Worm (Caenorhabditis elegans) whole organism, L1 larva: ENCODE data around the gene scl-19.

Experiments
- alr-1 ChIP-seq: fragments of 200-800 bp; sonication (Bioruptor generic); optimal IDR thresholded peaks from 2 replicates; lab custom pipeline; 2018; ENCODE audit warnings: borderline replicate concordance, mild to moderate bottlenecking, missing genetic modification characterization, missing compliant biosample characterization
- blmp-1 ChIP-seq: fragments of 150-350 bp; optimal IDR thresholded peaks from 2 replicates; lab custom pipeline; 2014; ENCODE audit warnings: missing biosample characterization, missing genetic modification characterization
- ceh-8 ChIP-seq: fragments of 200-800 bp; sonication (Bioruptor generic); optimal IDR thresholded peaks from 2 replicates; lab custom pipeline; 2018; ENCODE audit warnings: mild to moderate bottlenecking, missing genetic modification characterization, moderate library complexity, missing compliant biosample characterization
- ceh-88 ChIP-seq: fragments of 200-800 bp; sonication (Bioruptor generic); IDR thresholded peaks from 2 replicates; pipeline ENCODE4 v1.3.6; 2022; ENCODE audit warnings: missing genetic modification characterization, missing compliant biosample characterization
- ces-1 ChIP-seq: fragments of 150-350 bp; optimal IDR thresholded peaks from 2 replicates; lab custom pipeline; 2014; ENCODE audit warnings: missing biosample characterization, missing genetic modification reagents, missing genetic modification characterization
- efl-1 ChIP-seq, 4 experiments: fragments of 150-350 bp; optimal IDR thresholded peaks in 3 of 4; peaks in 1 of 4; 1 replicate in 1 of 4; 2 replicates in 3 of 4; lab custom pipeline; 2014; ENCODE audit warnings: missing biosample characterization in 2 of 4, missing genetic modification characterization in 2 of 4, missing genetic modification reagents in 2 of 4
- elt-2 ChIP-seq: sonication (generic microtip); optimal IDR thresholded peaks from 2 replicates; lab custom pipeline; 2016; ENCODE audit warnings: missing genetic modification characterization, mild to moderate bottlenecking, inconsistent platforms, missing compliant biosample characterization, missing genetic modification reagents
- ets-5 ChIP-seq: fragments of 200-800 bp; sonication (Bioruptor generic); IDR thresholded peaks from 2 replicates; pipeline ENCODE4 v1.3.6; 2022; ENCODE audit warnings: missing genetic modification characterization, missing compliant biosample characterization
- hlh-17 ChIP-seq: fragments of 200-800 bp; sonication (Bioruptor generic); optimal IDR thresholded peaks from 2 replicates; lab custom pipeline; 2018; ENCODE audit warnings: missing genetic modification characterization, mild to moderate bottlenecking, missing compliant biosample characterization, moderate library complexity, borderline replicate concordance
- hlh-4 ChIP-seq: sonication (generic microtip); optimal IDR thresholded peaks from 2 replicates; lab custom pipeline; 2016; ENCODE audit warnings: mild to moderate bottlenecking, missing genetic modification characterization, missing compliant biosample characterization
- isw-1 ChIP-seq: fragments of 200-800 bp; sonication (Bioruptor generic); IDR thresholded peaks from 2 replicates; pipeline ENCODE4 v1.3.6; 2022; ENCODE audit warnings: missing genetic modification characterization, missing compliant biosample characterization
- jun-1 ChIP-seq: fragments of 150-350 bp; optimal IDR thresholded peaks from 2 replicates; lab custom pipeline; 2014; ENCODE audit warnings: missing biosample characterization, missing genetic modification reagents, missing genetic modification characterization
- lin-14 ChIP-seq: fragments of 200-800 bp; sonication (Bioruptor generic); optimal IDR thresholded peaks from 2 replicates; lab custom pipeline; 2018; ENCODE audit warnings: mild to moderate bottlenecking, missing genetic modification characterization, moderate library complexity, missing compliant biosample characterization
- lin-15B ChIP-seq: fragments of 150-350 bp; sonication (generic microtip); optimal IDR thresholded peaks from 3 replicates; lab custom pipeline; 2014; ENCODE audit warnings: missing biosample characterization, missing genetic modification characterization
- lin-35 ChIP-seq, 2 experiments: fragments of 150-350 bp; optimal IDR thresholded peaks; 2 replicates each; lab custom pipeline; 2014; ENCODE audit warnings: missing biosample characterization in 2 of 2, missing genetic modification characterization in 2 of 2, missing genetic modification reagents in 2 of 2
- lin-39 ChIP-seq: fragments of 150-350 bp; optimal IDR thresholded peaks from 2 replicates; lab custom pipeline; 2014; ENCODE audit warnings: missing biosample characterization, missing genetic modification reagents, missing genetic modification characterization
- lir-3 ChIP-seq: sonication (generic microtip); optimal IDR thresholded peaks from 2 replicates; lab custom pipeline; 2016; ENCODE audit warnings: mild to moderate bottlenecking, missing genetic modification characterization, moderate library complexity, missing compliant biosample characterization; ENCODE audit not compliant: poor library complexity
- mab-9 ChIP-seq: fragments of 200-800 bp; sonication (Bioruptor generic); IDR thresholded peaks from 2 replicates; pipeline ENCODE4 v1.3.6; 2022; ENCODE audit warnings: missing genetic modification reagents, missing genetic modification characterization, missing compliant biosample characterization
- nhr-11 ChIP-seq: fragments of 150-350 bp; optimal IDR thresholded peaks from 2 replicates; lab custom pipeline; 2014; ENCODE audit warnings: missing biosample characterization, missing genetic modification characterization
- nhr-12 ChIP-seq: sonication (generic microtip); optimal IDR thresholded peaks from 2 replicates; lab custom pipeline; 2017; ENCODE audit warnings: missing biosample characterization, missing genetic modification characterization
- nhr-19 ChIP-seq: fragments of 200-800 bp; sonication (Bioruptor generic); conservative IDR thresholded peaks from 2 replicates; pipeline ENCODE4 v1.3.6; 2022; ENCODE audit warnings: missing genetic modification characterization, missing compliant biosample characterization
- nhr-20 ChIP-seq: sonication (generic microtip); optimal IDR thresholded peaks from 2 replicates; lab custom pipeline; 2016; ENCODE audit warnings: mild to moderate bottlenecking, missing genetic modification characterization, missing compliant biosample characterization
- nhr-237 ChIP-seq: fragments of 150-350 bp; optimal IDR thresholded peaks from 2 replicates; lab custom pipeline; 2014; ENCODE audit warnings: missing biosample characterization, missing genetic modification characterization
- nhr-28 ChIP-seq: fragments of 150-350 bp; optimal IDR thresholded peaks from 2 replicates; lab custom pipeline; 2014; ENCODE audit warnings: missing biosample characterization, missing genetic modification characterization
- nhr-76 ChIP-seq: sonication (generic microtip); optimal IDR thresholded peaks from 2 replicates; lab custom pipeline; 2017; ENCODE audit warnings: missing biosample characterization, missing genetic modification characterization
- nhr-85 ChIP-seq: sonication (generic microtip); peaks from one replicate; lab custom pipeline; 2016; ENCODE audit warnings: missing genetic modification characterization, inconsistent platforms, missing compliant biosample characterization
- nhr-90 ChIP-seq: sonication (generic microtip); optimal IDR thresholded peaks from 2 replicates; lab custom pipeline; 2016; ENCODE audit warnings: mild to moderate bottlenecking, missing genetic modification characterization, missing compliant biosample characterization; ENCODE audit not compliant: poor library complexity
- pqm-1 ChIP-seq: sonication (generic microtip); optimal IDR thresholded peaks from 3 replicates; lab custom pipeline; 2017; ENCODE audit warnings: missing biosample characterization, missing genetic modification characterization
- skn-1 ChIP-seq: fragments of 150-350 bp; optimal IDR thresholded peaks from 2 replicates; lab custom pipeline; 2014; ENCODE audit warnings: missing biosample characterization, missing genetic modification characterization
- snpc-4 ChIP-seq: fragments of 150-350 bp; optimal IDR thresholded peaks from 2 replicates; lab custom pipeline; 2014; ENCODE audit warnings: missing biosample characterization, missing genetic modification characterization
- sox-4 ChIP-seq: sonication (generic microtip); optimal IDR thresholded peaks from 2 replicates; lab custom pipeline; 2016; ENCODE audit warnings: missing genetic modification characterization, missing compliant biosample characterization
- sptf-1 ChIP-seq: fragments of 150-350 bp; optimal IDR thresholded peaks from 2 replicates; lab custom pipeline; 2014; ENCODE audit warnings: missing biosample characterization, missing genetic modification characterization
- swsn-7 ChIP-seq: sonication (generic microtip); optimal IDR thresholded peaks from 2 replicates; lab custom pipeline; 2016; ENCODE audit warnings: missing genetic modification characterization, missing compliant biosample characterization
- unc-62 ChIP-seq: fragments of 150-350 bp; optimal IDR thresholded peaks from 2 replicates; lab custom pipeline; 2014; ENCODE audit warnings: missing biosample characterization, missing genetic modification reagents, missing genetic modification characterization
- vab-15 ChIP-seq: sonication (generic microtip); optimal IDR thresholded peaks from 2 replicates; lab custom pipeline; 2017; ENCODE audit warnings: missing genotype, mild to moderate bottlenecking, missing genetic modification characterization, missing compliant biosample characterization
- ztf-11 ChIP-seq, 2 experiments: sonication (generic microtip); optimal IDR thresholded peaks; 2 replicates each; lab custom pipeline; 2016 to 2017; ENCODE audit warnings: missing genetic modification characterization in 2 of 2, missing biosample characterization in 1 of 2, missing compliant biosample characterization in 1 of 2
- ztf-4 ChIP-seq: fragments of 150-350 bp; optimal IDR thresholded peaks from 2 replicates; lab custom pipeline; 2014; ENCODE audit warnings: missing biosample characterization, missing genetic modification characterization

Gene scl-19

DNA sequence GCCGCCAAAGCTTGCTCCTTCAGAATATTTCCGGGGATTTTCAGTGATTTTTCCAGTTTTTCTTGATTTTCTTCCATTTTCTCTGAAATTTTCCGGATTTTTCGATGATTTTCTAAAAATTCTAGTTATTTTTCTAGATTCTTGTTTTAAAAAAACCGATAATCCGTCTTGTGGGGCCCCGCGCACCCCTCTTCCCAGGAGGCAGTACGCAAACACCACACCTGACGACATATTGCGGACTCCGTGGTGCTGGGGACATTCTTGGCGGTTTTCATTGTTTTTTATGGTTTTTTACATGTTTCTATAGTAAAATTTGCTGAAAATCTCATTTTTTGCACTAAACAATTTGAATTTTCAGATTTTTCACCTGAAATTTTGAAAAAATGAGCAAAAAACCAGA is 42.1 kb upstream of the scl-19 start, which contains the start of the genes ubc-19 and Y69H2.7 (continued):
- no peak for TF ChIP-seq hlh-17 (GFP tag; lab: Kevin White, UChicago)
- no peak for TF ChIP-seq ceh-8 (GFP tag; lab: Kevin White, UChicago)
- no peak for TF ChIP-seq elt-2 (tag; lab: Kevin White, UChicago)
- TF ChIP-seq ceh-88: no peak
- TF ChIP-seq lin-39: no peak
- no peak for TF ChIP-seq skn-1
- TF ChIP-seq hlh-4 (tag; lab: Kevin White, UChicago): no peak
- TF ChIP-seq ztf-11 (tag; optimal IDR thresholded peaks at IDR 0.05; lab: Kevin White, UChicago): no peak
- TF ChIP-seq lin-14 (GFP tag; lab: Kevin White, UChicago): no peak
- TF ChIP-seq sptf-1 (tag; lab: Kevin White, UChicago): no peak
- TF ChIP-seq swsn-7 (tag; lab: Kevin White, UChicago): peak; percentile 45
- TF ChIP-seq lir-3: no peak
- TF ChIP-seq blmp-1 (tag; lab: Kevin White, UChicago): no peak
- peak; percentile 3 to 48 for TF ChIP-seq efl-1 (optimal IDR thresholded peaks at IDR 0.05; lab: Kevin White, UChicago)
- TF ChIP-seq efl-1 (GFP tag; optimal IDR thresholded peaks at IDR 0.05 in 1 of 2; lab: Kevin White, UChicago): peak; percentile 51 to 95
- no peak for TF ChIP-seq nhr-28 (tag; lab: Kevin White, UChicago)
- TF ChIP-seq nhr-12 (tag; lab: Kevin White, UChicago): no peak
- peak; percentile 44 for TF ChIP-seq snpc-4
- peak; percentile 7; the same call in 1 of the 2 replicates for TF ChIP-seq isw-1 (GFP tag; lab: Robert Waterston, UW)

DNA sequence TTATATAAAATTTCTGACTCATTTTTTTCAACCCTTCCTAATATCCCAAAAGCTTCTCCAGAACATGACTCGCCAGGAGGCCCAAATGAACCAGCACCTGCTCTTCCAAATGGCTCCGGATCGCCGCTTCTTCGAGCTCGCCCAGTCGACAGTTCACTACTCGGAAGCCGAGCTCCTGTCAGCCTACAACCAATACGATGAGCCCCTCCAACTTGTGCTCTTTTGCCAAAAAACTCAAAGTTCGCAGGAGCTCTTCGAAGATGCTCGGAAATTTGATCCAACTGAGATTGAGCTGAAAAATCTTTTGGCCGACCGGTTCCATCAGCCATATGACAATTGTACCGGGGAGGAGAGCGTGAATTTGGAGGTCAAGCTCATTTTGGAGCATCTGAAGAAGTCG is 36.3 kb upstream of the scl-19 start:
- TF ChIP-seq nhr-90 (tag; lab: Kevin White, UChicago): no peak
- no peak for TF ChIP-seq nhr-85 (tag; lab: Kevin White, UChicago)
- TF ChIP-seq lin-15B (tag; lab: Kevin White, UChicago): no peak
- no peak for TF ChIP-seq nhr-237
- no peak for TF ChIP-seq unc-62 (GFP tag; lab: Kevin White, UChicago)

DNA sequence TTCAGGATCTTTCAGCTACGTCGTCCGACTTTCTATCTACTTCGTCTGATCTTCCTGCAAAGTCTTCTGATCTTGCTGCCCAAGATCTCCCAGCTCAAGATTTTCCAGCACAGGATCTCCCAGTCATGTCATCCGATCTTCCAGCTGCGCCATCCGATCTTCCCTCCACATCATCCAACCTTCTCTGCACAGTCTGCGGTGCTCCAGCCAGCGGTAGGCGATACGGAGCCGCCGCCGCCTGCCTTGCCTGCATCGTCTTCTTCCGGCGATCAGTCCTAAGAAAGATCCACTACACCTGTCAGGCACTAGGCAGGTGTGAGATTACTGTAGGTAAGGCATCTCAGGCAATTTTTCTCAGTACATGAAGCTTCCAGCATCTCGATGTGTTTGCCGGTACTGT is 32.5 kb upstream of the scl-19 start, which contains the start of gene nhr-241:
TSS of gene nhr-241 (plus strand) at position 126 of the 400 bp plus-strand sequence.
- TF ChIP-seq jun-1 (tag; lab: Kevin White, UChicago) (no peak), nhr-11 (tag; lab: Kevin White, UChicago) (no peak)
- TF ChIP-seq, all 84 proteins: peak for 0

DNA sequence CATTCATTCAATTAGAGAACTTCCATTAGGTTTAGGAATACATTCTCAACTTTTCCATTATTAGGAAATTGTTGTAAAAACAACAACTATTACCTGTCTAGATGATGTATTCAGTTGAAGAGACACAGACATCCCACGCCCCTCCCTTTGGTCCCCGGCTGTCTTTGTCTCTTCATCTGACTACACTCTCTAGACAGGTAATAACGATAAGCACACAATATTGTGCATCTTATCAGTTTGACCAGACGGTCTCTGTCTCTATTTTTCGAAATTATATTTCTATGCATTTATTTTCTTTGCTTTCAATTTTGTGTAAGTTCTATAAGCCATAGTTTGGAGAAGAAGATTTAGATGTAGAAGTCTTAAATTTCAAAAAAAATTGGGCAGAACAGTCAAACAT is 30.5 kb upstream of the scl-19 start, which contains the start of gene Y69H2.9:
TSS of gene Y69H2.9 (plus strand) at position 233 of the 400 bp plus-strand sequence.
- TF ChIP-seq vab-15 (tag; lab: Kevin White, UChicago) (no peak), sox-4 (tag; lab: Kevin White, UChicago) (no peak), mab-9 (GFP tag; lab: Robert Waterston, UW) (no peak), ztf-4 (tag; lab: Kevin White, UChicago) (no peak), nhr-76 (no peak), elt-2 (tag; lab: Kevin White, UChicago) (peak; percentile 81), pqm-1 (tag; lab: Kevin White, UChicago) (peak; percentile 4), lin-35 (GFP tag; optimal IDR thresholded peaks at IDR 0.05; lab: Kevin White, UChicago) (peak in 1 of 2 experiments; percentile 6)

DNA sequence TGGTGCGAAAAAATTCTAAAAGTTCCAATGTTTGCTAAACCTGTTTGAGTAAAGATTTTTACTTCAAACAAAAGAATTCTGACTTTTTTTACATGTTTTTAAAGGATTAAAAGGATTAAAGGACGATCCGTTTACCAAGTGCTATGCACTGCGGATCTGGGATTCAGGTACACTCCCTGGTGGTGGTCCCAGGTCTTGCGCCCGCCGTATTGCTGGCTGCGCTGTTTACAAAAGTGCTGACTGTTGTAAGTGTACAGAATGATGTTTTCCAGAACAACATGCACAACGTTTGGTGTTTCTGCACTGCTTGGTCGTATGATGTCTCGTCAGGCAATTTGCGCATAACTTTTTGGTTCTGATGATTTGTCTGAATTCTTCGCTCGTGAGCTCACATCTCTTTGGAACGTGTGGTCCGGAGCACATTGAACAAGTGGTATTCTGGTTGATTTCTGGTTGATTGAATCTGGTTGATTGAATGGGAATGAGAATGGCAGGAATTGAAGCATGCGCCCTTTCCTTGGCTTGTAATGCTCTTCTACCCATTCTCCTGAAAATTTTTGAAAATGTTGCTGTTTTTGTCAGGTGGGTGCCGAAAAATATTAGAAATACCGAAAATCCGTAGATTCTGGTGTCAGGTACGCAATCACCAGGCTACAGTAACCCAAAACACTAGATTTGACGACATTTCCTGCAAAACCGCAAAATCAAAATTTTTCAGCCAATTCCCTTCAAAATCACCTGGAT is 26.3 kb upstream of the scl-19 start:
- 0 out of 2 replicates have a peak, but pooled peaks have one; percentile 44 for TF ChIP-seq ets-5
- TF ChIP-seq nhr-85 (tag; lab: Kevin White, UChicago): no peak
- no peak for TF ChIP-seq alr-1 (tag; lab: Kevin White, UChicago)
- no peak for TF ChIP-seq ces-1 (GFP tag; lab: Kevin White, UChicago)
- TF ChIP-seq nhr-20 (tag; lab: Kevin White, UChicago): no peak
- TF ChIP-seq ztf-4 (tag; lab: Kevin White, UChicago): no peak
- 0 out of 2 replicates have a peak, but pooled peaks have one; percentile 2 for TF ChIP-seq nhr-19
